Worm (Caenorhabditis elegans) whole organism, early embryonic: ENCODE data around the gene atf-7.

Source experiments
- F13C5.2 ChIP-seq: sonication (generic microtip); optimal IDR thresholded peaks from 2 replicates; lab custom pipeline; 2017; ENCODE audit warnings: mild to moderate bottlenecking, missing genetic modification characterization, inconsistent platforms, missing compliant biosample characterization
- aly-1 ChIP-seq: sonication (generic microtip); optimal IDR thresholded peaks from 2 replicates; lab custom pipeline; 2016; ENCODE audit warnings: missing genetic modification characterization, missing compliant biosample characterization
- ama-1 ChIP-seq: fragments of 150-350 bp; optimal IDR thresholded peaks from 2 replicates; lab custom pipeline; 2014
- ceh-36 ChIP-seq: sonication (generic microtip); optimal IDR thresholded peaks from 2 replicates; lab custom pipeline; 2016; ENCODE audit warnings: missing genetic modification characterization, inconsistent platforms, missing compliant biosample characterization
- ets-7 ChIP-seq: sonication (generic microtip); optimal IDR thresholded peaks from 2 replicates; lab custom pipeline; 2016; ENCODE audit warnings: missing genotype, missing genetic modification characterization, missing compliant biosample characterization
- flt-1 ChIP-seq: fragments of 200-800 bp; sonication (Bioruptor generic); IDR thresholded peaks from 2 replicates; pipeline ENCODE4 v1.3.6; 2022; ENCODE audit warnings: missing genetic modification characterization, missing compliant biosample characterization
- hmbx-1 ChIP-seq: sonication (generic microtip); optimal IDR thresholded peaks from 2 replicates; lab custom pipeline; 2016; ENCODE audit warnings: mild to moderate bottlenecking, missing genetic modification characterization, missing compliant biosample characterization
- hnd-1 ChIP-seq: sonication (generic microtip); optimal IDR thresholded peaks from 2 replicates; lab custom pipeline; 2016; ENCODE audit warnings: missing genetic modification characterization, missing compliant biosample characterization
- pes-1 ChIP-seq: fragments of 200-800 bp; sonication (Bioruptor generic); IDR thresholded peaks from 2 replicates; pipeline ENCODE4 v1.3.6; 2022; ENCODE audit warnings: missing genetic modification reagents, missing genetic modification characterization, missing compliant biosample characterization
- scrt-1 ChIP-seq: fragments of 200-800 bp; sonication (Bioruptor generic); IDR thresholded peaks from 2 replicates; pipeline ENCODE4 v1.3.6; 2022; ENCODE audit warnings: missing genetic modification characterization, missing compliant biosample characterization
- sea-1 ChIP-seq: fragments of 200-800 bp; sonication (Bioruptor generic); conservative IDR thresholded peaks from 2 replicates; pipeline ENCODE4 v1.3.6; 2022; ENCODE audit warnings: missing genetic modification characterization, missing compliant biosample characterization

DNA sequence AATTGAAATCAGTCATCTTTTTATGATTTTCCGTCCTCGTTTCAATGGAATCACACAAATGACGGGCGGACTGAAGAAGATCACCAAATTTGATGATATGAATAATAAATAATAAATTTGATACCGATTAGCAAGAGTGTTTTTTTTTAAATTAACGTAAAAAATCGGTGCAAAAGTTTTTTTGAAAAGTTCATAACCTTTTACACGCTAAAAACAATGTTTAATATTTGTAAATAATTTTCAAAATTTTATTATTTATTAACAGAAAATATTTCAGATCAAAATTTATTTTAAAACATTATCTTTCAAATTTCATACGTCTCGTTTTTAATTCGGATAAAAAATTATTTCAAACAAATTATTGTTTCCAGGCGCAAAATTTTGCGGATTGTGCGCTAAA is 46.1 kb upstream of the atf-7 start, which contains the start of gene M88.3:
- no peak for TF ChIP-seq ama-1 (lab: Kevin White, UChicago)
- no peak for TF ChIP-seq hnd-1 (tag; lab: Kevin White, UChicago)
- TF ChIP-seq F13C5.2 = no peak
- no peak for TF ChIP-seq ets-7 (tag; lab: Kevin White, UChicago)
- TF ChIP-seq pes-1 (GFP tag; lab: Robert Waterston, UW) = no peak
- TF ChIP-seq ceh-36 (tag; lab: Kevin White, UChicago) = no peak
- no peak for TF ChIP-seq scrt-1 (GFP tag; lab: Robert Waterston, UW)
- TF ChIP-seq hmbx-1 (tag; lab: Kevin White, UChicago) = no peak
- TF ChIP-seq aly-1 (tag; lab: Kevin White, UChicago) = no peak
- TF ChIP-seq flt-1 (GFP tag; lab: Robert Waterston, UW) = no peak
- TF ChIP-seq sea-1 (GFP tag; lab: Robert Waterston, UW) = no peak
